Worm (Caenorhabditis elegans) whole organism, L2 larva: Measurements from ENCODE around the gene wapl-1.

Source experiments
- F13H6.1 ChIP-seq: sonication (generic microtip); optimal IDR thresholded peaks from 2 replicates; lab custom pipeline; 2016; ENCODE audit warnings: missing genetic modification characterization, missing compliant biosample characterization
- R02D3.7 ChIP-seq: fragments of 150-350 bp; optimal IDR thresholded peaks from 2 replicates; lab custom pipeline; 2014; ENCODE audit warnings: missing biosample characterization, missing genetic modification characterization
- Y55F3AM.14 ChIP-seq: fragments of 200-800 bp; sonication (Bioruptor generic); optimal IDR thresholded peaks from 2 replicates; lab custom pipeline; 2018; ENCODE audit warnings: mild to moderate bottlenecking, missing genetic modification characterization, missing compliant biosample characterization
- ZK546.5 ChIP-seq: sonication (generic microtip); optimal IDR thresholded peaks from 2 replicates; lab custom pipeline; 2017; ENCODE audit warnings: missing biosample characterization, missing genetic modification characterization
- alr-1 ChIP-seq: fragments of 150-350 bp; optimal IDR thresholded peaks from 2 replicates; lab custom pipeline; 2014; ENCODE audit warnings: missing biosample characterization, missing genetic modification characterization
- blmp-1 ChIP-seq: sonication (generic microtip); optimal IDR thresholded peaks from 2 replicates; lab custom pipeline; 2017; ENCODE audit warnings: missing genetic modification characterization, mild to moderate bottlenecking, missing compliant biosample characterization, antibody characterized with exemption, moderate library complexity; ENCODE audit not compliant: insufficient read depth
- ceh-16 ChIP-seq: fragments of 150-350 bp; optimal IDR thresholded peaks from 2 replicates; lab custom pipeline; 2014; ENCODE audit warnings: missing biosample characterization, missing genetic modification characterization
- dmd-4 ChIP-seq: sonication (generic microtip); optimal IDR thresholded peaks from 2 replicates; lab custom pipeline; 2017; ENCODE audit warnings: missing biosample characterization, missing genetic modification characterization
- egl-27 ChIP-seq: sonication (generic microtip); optimal IDR thresholded peaks from 3 replicates; lab custom pipeline; 2017; ENCODE audit warnings: missing biosample characterization, missing genetic modification reagents, missing genetic modification characterization
- elt-1 ChIP-seq: fragments of 150-350 bp; optimal IDR thresholded peaks from 2 replicates; lab custom pipeline; 2014; ENCODE audit warnings: missing biosample characterization, missing genetic modification characterization
- elt-3 ChIP-seq: sonication (generic microtip); optimal IDR thresholded peaks from 2 replicates; lab custom pipeline; 2017; ENCODE audit warnings: missing biosample characterization, missing genetic modification characterization
- fos-1 ChIP-seq: fragments of 150-350 bp; optimal IDR thresholded peaks from 2 replicates; lab custom pipeline; 2014; ENCODE audit warnings: missing biosample characterization, missing genetic modification characterization
- gmeb-1 ChIP-seq: fragments of 150-350 bp; optimal IDR thresholded peaks from 2 replicates; lab custom pipeline; 2014; ENCODE audit warnings: missing biosample characterization, missing genetic modification characterization
- lin-11 ChIP-seq: fragments of 150-350 bp; sonication (generic microtip); optimal IDR thresholded peaks from 2 replicates; lab custom pipeline; 2014; ENCODE audit warnings: missing biosample characterization, missing genetic modification characterization, inconsistent platforms, mixed read lengths
- lin-13 ChIP-seq: fragments of 150-350 bp; optimal IDR thresholded peaks from 2 replicates; lab custom pipeline; 2014; ENCODE audit warnings: missing biosample characterization, missing genetic modification reagents, missing genetic modification characterization
- lsy-2 ChIP-seq, 2 experiments: fragments of 150-350 bp in 1 of 2; sonication (generic microtip) in 1 of 2; optimal IDR thresholded peaks; 2 replicates each; lab custom pipeline; 2014 to 2017; ENCODE audit warnings: missing biosample characterization in 2 of 2, missing genetic modification characterization in 2 of 2
- mab-5 ChIP-seq: fragments of 150-350 bp; optimal IDR thresholded peaks from 2 replicates; lab custom pipeline; 2014; ENCODE audit warnings: missing biosample characterization, missing genetic modification characterization
- mbf-1 ChIP-seq: sonication (generic microtip); optimal IDR thresholded peaks from 2 replicates; lab custom pipeline; 2017; ENCODE audit warnings: missing biosample characterization, missing genetic modification characterization
- mdl-1 ChIP-seq, 2 experiments: fragments of 150-350 bp in 1 of 2; sonication (generic microtip) in 1 of 2; optimal IDR thresholded peaks; 2 replicates each; lab custom pipeline; 2017; ENCODE audit warnings: missing biosample characterization in 2 of 2, missing genetic modification characterization in 2 of 2
- nhr-10 ChIP-seq: sonication (generic microtip); optimal IDR thresholded peaks from 2 replicates; lab custom pipeline; 2017; ENCODE audit warnings: missing biosample characterization, missing genetic modification characterization
- nhr-21 ChIP-seq: fragments of 150-350 bp; optimal IDR thresholded peaks from 2 replicates; lab custom pipeline; 2014; ENCODE audit warnings: missing biosample characterization, missing genetic modification characterization
- nhr-237 ChIP-seq: fragments of 150-350 bp; optimal IDR thresholded peaks from 2 replicates; lab custom pipeline; 2014; ENCODE audit warnings: missing biosample characterization, missing genetic modification characterization
- nhr-25 ChIP-seq: fragments of 150-350 bp; sonication (generic microtip); optimal IDR thresholded peaks from 3 replicates; lab custom pipeline; 2014; ENCODE audit warnings: missing biosample characterization, missing genetic modification characterization
- nhr-77 ChIP-seq: fragments of 150-350 bp; optimal IDR thresholded peaks from 2 replicates; lab custom pipeline; 2014; ENCODE audit warnings: missing biosample characterization, missing genetic modification characterization
- peb-1 ChIP-seq: fragments of 150-350 bp; optimal IDR thresholded peaks from 2 replicates; lab custom pipeline; 2014; ENCODE audit warnings: missing biosample characterization, missing genetic modification characterization
- sem-4 ChIP-seq: fragments of 150-350 bp; optimal IDR thresholded peaks from 2 replicates; lab custom pipeline; 2014; ENCODE audit warnings: missing biosample characterization, missing genetic modification reagents, missing genetic modification characterization
- sma-3 ChIP-seq: sonication (generic microtip); optimal IDR thresholded peaks from 2 replicates; lab custom pipeline; 2016; ENCODE audit warnings: missing genetic modification reagents, missing genetic modification characterization, missing compliant biosample characterization
- sma-9 ChIP-seq, 2 experiments: fragments of 150-350 bp in 1 of 2; sonication (generic microtip) in 1 of 2; optimal IDR thresholded peaks; 2 replicates each; lab custom pipeline; 2014 to 2016; ENCODE audit warnings: missing genetic modification characterization in 2 of 2, mild to moderate bottlenecking in 1 of 2, missing biosample characterization in 1 of 2, missing compliant biosample characterization in 1 of 2, missing genetic modification reagents in 1 of 2, moderate library complexity in 1 of 2
- snpc-4 ChIP-seq: fragments of 150-350 bp; optimal IDR thresholded peaks from 2 replicates; lab custom pipeline; 2014; ENCODE audit warnings: missing biosample characterization, missing genetic modification characterization
- unc-62 ChIP-seq: fragments of 150-350 bp; optimal IDR thresholded peaks from 2 replicates; lab custom pipeline; 2014; ENCODE audit warnings: missing biosample characterization, missing genetic modification reagents, missing genetic modification characterization
- ztf-1 ChIP-seq: fragments of 200-800 bp; sonication (Bioruptor generic); conservative IDR thresholded peaks from 2 replicates; pipeline ENCODE4 v1.3.6; 2022; ENCODE audit warnings: missing genetic modification characterization, missing compliant biosample characterization
- ztf-4 ChIP-seq: fragments of 150-350 bp; optimal IDR thresholded peaks from 2 replicates; lab custom pipeline; 2014; ENCODE audit warnings: missing biosample characterization, missing genetic modification characterization

Gene wapl-1

DNA sequence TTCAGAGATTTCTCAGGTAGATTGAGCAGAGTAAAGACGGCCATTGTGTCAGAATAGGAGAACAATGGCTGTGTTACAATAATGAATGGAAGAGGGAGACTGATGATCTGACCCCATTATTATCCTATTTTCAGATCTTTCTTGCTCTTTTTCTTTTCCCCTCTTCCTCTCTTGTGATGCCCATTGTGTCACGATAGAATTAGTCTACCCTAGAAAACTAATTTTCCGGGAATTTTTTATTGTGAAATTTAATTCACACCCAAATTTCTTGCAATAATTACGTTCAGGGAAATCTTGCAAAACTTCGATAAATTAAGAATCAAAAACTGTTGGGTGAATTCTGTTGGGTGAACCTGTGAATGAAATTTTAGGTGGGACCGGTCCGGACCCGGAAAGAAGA, 4.5 kb downstream of the wapl-1 start, which contains the start of gene fbxb-75:
fbxb-75 (minus strand) TSS at position 101 of the 400 bp plus-strand sequence.
- TF ChIP-seq ztf-1 (GFP tag; lab: Robert Waterston, UW) (no peak), fos-1 (tag; lab: Kevin White, UChicago) (no peak), ztf-4 (tag; lab: Kevin White, UChicago) (no peak), elt-3 (tag; lab: Kevin White, UChicago) (no peak), nhr-25 (tag; lab: Kevin White, UChicago) (no peak), egl-27 (tag; lab: Kevin White, UChicago) (no peak), unc-62 (GFP tag; lab: Kevin White, UChicago) (no peak), ZK546.5 (tag; lab: Kevin White, UChicago) (no peak), ceh-16 (tag; lab: Kevin White, UChicago) (no peak), peb-1 (tag; lab: Kevin White, UChicago) (no peak), mbf-1 (tag; lab: Kevin White, UChicago) (no peak), sma-3 (GFP tag; lab: Kevin White, UChicago) (no peak), lin-11 (tag; lab: Kevin White, UChicago) (no peak), sem-4 (no peak), gmeb-1 (tag; lab: Kevin White, UChicago) (no peak), mab-5 (tag; lab: Kevin White, UChicago) (no peak), blmp-1 (tag; lab: Kevin White, UChicago) (no peak), nhr-10 (no peak)

DNA sequence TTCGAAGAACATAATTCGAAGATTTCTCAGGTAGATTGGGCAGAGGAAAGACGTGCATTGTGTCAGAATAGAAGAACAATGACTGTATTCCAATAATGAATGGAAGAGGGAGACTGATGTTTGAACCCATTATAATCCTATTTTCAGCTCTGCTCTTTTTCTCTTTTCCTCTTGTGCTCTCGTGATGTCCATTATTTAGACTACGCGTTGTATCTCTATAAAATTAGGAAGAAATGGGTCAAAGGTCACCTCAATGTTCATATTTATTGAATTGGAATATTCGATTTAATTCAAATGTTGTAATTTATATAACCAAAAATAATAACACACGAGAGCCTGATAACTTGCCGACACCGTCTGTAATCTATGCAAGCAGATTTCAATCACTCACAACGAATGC, 6.3 kb downstream of the wapl-1 start, which contains the start of gene fbxb-74:
fbxb-74 (minus strand) TSS at position 101 of the 400 bp plus-strand sequence.
- TF ChIP-seq egl-27 (tag; lab: Kevin White, UChicago) = no peak
- no peak for TF ChIP-seq dmd-4 (tag; lab: Kevin White, UChicago)

DNA sequence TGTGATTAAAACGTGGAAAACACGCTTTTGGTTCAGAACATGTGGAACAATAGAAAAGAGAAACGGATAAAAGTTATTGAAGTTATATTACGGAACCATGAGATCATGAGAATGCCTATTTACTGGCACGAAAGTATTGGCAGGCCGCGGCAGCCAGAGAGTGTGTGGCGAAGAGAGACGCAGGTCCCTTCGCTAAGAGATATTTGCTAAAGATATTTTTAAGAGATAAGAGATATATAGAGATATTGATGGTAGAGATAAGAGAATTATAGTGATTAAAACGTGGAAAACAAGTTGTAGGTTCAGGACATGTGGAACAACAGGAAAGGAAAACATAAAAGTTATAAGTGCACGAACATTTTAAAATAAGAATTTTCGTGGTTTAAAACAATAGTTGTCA, 7.7 kb downstream of the wapl-1 start:
- TF ChIP-seq alr-1 (tag; lab: Kevin White, UChicago) (no peak), elt-1 (tag; lab: Kevin White, UChicago) (peak; percentile 51), nhr-10 (no peak), nhr-25 (tag; lab: Kevin White, UChicago) (no peak), sma-9 (GFP tag; optimal IDR thresholded peaks at IDR 0.05; lab: Kevin White, UChicago) (peak; percentile 45), sma-9 (tag; optimal IDR thresholded peaks at IDR 0.05; lab: Kevin White, UChicago) (no peak), mdl-1 (tag; optimal IDR thresholded peaks at IDR 0.05; lab: Kevin White, UChicago) (no peak), snpc-4 (tag; lab: Kevin White, UChicago) (no peak), gmeb-1 (tag; lab: Kevin White, UChicago) (no peak)

DNA sequence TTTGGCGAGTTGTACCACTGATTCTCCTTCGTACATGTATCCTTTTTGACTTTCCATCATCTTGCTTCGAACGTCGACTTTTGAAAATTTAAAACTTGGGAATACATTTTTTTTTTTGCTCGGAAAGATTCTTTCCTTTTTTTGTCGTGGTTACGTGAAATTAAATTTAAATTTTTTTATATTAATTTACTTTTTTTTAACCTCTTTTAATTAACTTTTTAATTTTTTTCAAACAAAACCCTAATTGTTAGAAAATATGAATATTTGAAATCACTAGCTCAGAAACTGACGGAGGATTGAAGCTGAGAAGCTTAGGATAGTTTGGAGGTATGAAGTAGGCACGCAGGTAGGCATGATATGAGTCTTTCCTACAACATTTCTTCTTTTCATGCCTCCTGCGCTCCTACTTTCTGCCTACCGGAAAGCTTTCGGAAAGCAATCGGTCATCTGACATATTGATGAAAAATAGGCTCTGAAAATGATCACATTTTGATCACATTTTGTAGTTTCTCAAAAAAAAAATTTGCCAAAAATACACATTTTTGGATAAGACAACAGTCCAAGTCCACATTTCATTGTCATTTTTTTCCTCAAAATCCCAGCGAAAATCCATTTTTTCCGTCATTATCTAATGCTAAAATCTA, 11.0 kb downstream of the wapl-1 start, which contains the start of the genes R08C7.8 and R08C7.4:
R08C7.8 (minus strand) TSS at position 101 of the 644 bp plus-strand sequence.
R08C7.4 (plus strand) TSS at position 594 of the 644 bp plus-strand sequence.
- TF ChIP-seq nhr-25 (tag; lab: Kevin White, UChicago) (no peak), R02D3.7 (no peak), lsy-2 (tag; optimal IDR thresholded peaks at IDR 0.05; lab: Kevin White, UChicago) (no peak), ztf-1 (GFP tag; lab: Robert Waterston, UW) (no peak), sma-3 (GFP tag; lab: Kevin White, UChicago) (no peak), nhr-21 (tag; lab: Kevin White, UChicago) (no peak), mbf-1 (tag; lab: Kevin White, UChicago) (no peak), Y55F3AM.14 (GFP tag; lab: Kevin White, UChicago) (no peak)

- TF ChIP-seq F13H6.1 (tag; lab: Kevin White, UChicago) (no peak), lin-13 (GFP tag; lab: Kevin White, UChicago) (no peak), nhr-237 (tag; lab: Kevin White, UChicago) (no peak), peb-1 (tag; lab: Kevin White, UChicago) (no peak), nhr-77 (no peak), ceh-16 (tag; lab: Kevin White, UChicago) (no peak)
- TF ChIP-seq, all 48 proteins: peak for 0
Observed at ce11 chrIV:4429901-4430300, 15.6 kb downstream of the wapl-1 start, which contains the start of the genes str-185 and R08C7.5. str-185 (minus strand) TSS chrIV:4430001. R08C7.5 (plus strand) TSS chrIV:4430229.
